Fruit fly (Drosophila melanogaster): ENCODE data around the gene Qsox4.

Gene Qsox4

dm6 chr3R:23713901-23714300, 11.3 kb downstream of the Qsox4 start (continued):
- 0 out of 2 replicates have a peak, but pooled peaks have one; percentile 24 for TF ChIP-seq ssp (GFP tag; IDR thresholded peaks at IDR 0.05)
- no peak for TF ChIP-seq CG30020 (tag; optimal IDR thresholded peaks at IDR 0.05)
- TF ChIP-seq zen (tag; optimal IDR thresholded peaks at IDR 0.05): peak; percentile 79
- TF ChIP-seq sd (tag; optimal IDR thresholded peaks at IDR 0.05): peak; percentile 14
- TF ChIP-seq ewg (GFP tag; optimal IDR thresholded peaks at IDR 0.05): peak; percentile 36
- TF ChIP-seq CG10462 (GFP tag; optimal IDR thresholded peaks at IDR 0.05): peak; percentile 50
- no peak for TF ChIP-seq BEAF-32 (GFP tag; optimal IDR thresholded peaks at IDR 0.05)
- TF ChIP-seq Nf-YA (GFP tag; IDR thresholded peaks at IDR 0.05): peak; percentile 36; the same call in 1 of the 2 replicates
- TF ChIP-seq inv (GFP tag; IDR thresholded peaks at IDR 0.05; ENCODE audit: partially characterized antibody): no peak
- TF ChIP-seq CG2202 (tag; optimal IDR thresholded peaks at IDR 0.05): peak; percentile 29
- peak; percentile 39 for TF ChIP-seq CG2120 (GFP tag; optimal IDR thresholded peaks at IDR 0.05)
- no peak for TF ChIP-seq ftz-f1 (GFP tag; optimal IDR thresholded peaks at IDR 0.05)
- TF ChIP-seq CG1602 (GFP tag; optimal IDR thresholded peaks at IDR 0.05): peak; percentile 64
- TF ChIP-seq Opbp (GFP tag; IDR thresholded peaks at IDR 0.05; ENCODE audit: partially characterized antibody): no peak
- TF ChIP-seq al (GFP tag; IDR thresholded peaks at IDR 0.05): no peak
- no peak for TF ChIP-seq sna (GFP tag; IDR thresholded peaks at IDR 0.05; ENCODE audit: partially characterized antibody)
- peak; percentile 84 for TF ChIP-seq row (GFP tag; IDR thresholded peaks at IDR 0.05)
- TF ChIP-seq CG1603 (tag; optimal IDR thresholded peaks at IDR 0.05): peak; percentile 82
- TF ChIP-seq CG8388 (GFP tag; optimal IDR thresholded peaks at IDR 0.05): peak; percentile 78
- no peak for TF ChIP-seq Dip2 (GFP tag; IDR thresholded peaks at IDR 0.05)
- TF ChIP-seq CG31365 (tag; optimal IDR thresholded peaks at IDR 0.05): no peak
- TF ChIP-seq CG10209 (GFP tag; optimal IDR thresholded peaks at IDR 0.05): peak; percentile 57
- TF ChIP-seq dm (GFP tag; optimal IDR thresholded peaks at IDR 0.05): no peak
- no peak for TF ChIP-seq CHES-1-like (GFP tag; optimal IDR thresholded peaks at IDR 0.05)
- TF ChIP-seq Hr3 (GFP tag; optimal IDR thresholded peaks at IDR 0.05): peak; percentile 66
- TF ChIP-seq CG3407 (GFP tag; optimal IDR thresholded peaks at IDR 0.05): peak; percentile 60
- TF ChIP-seq lov (optimal IDR thresholded peaks at IDR 0.05): no peak
- TF ChIP-seq lov (GFP tag; IDR thresholded peaks at IDR 0.05): peak; percentile 69; the same call in 1 of the 3 replicates
- peak; percentile 57; the same call in 2 of the 3 replicates for TF ChIP-seq zfh1 (GFP tag; IDR thresholded peaks at IDR 0.05)
- TF ChIP-seq ash1 (GFP tag; optimal IDR thresholded peaks at IDR 0.05): no peak
- no peak for TF ChIP-seq CG31224 (GFP tag; IDR thresholded peaks at IDR 0.05)
- no peak for TF ChIP-seq CG11247 (GFP tag; IDR thresholded peaks at IDR 0.05)

- TF ChIP-seq zf30C (GFP tag; optimal IDR thresholded peaks at IDR 0.05): no peak
- no peak for TF ChIP-seq MESR4 (GFP tag; optimal IDR thresholded peaks at IDR 0.05)
- TF ChIP-seq sug (tag; optimal IDR thresholded peaks at IDR 0.05): peak; percentile 45
- no peak for TF ChIP-seq CG11696 (GFP tag; IDR thresholded peaks at IDR 0.05)
- TF ChIP-seq CTCF (GFP tag; optimal IDR thresholded peaks at IDR 0.05): no peak
- TF ChIP-seq CG1024 (GFP tag; IDR thresholded peaks at IDR 0.05): no peak
- TF ChIP-seq Gug (GFP tag; IDR thresholded peaks at IDR 0.05): no peak
- no peak for TF ChIP-seq jing (GFP tag; optimal IDR thresholded peaks at IDR 0.05)
- no peak for TF ChIP-seq hth (optimal IDR thresholded peaks at IDR 0.05)
- TF ChIP-seq CG14667 (GFP tag; IDR thresholded peaks at IDR 0.05): no peak
- peak; percentile 46 for TF ChIP-seq mirr (GFP tag; optimal IDR thresholded peaks at IDR 0.05)
- no peak for TF ChIP-seq CG17361 (GFP tag; IDR thresholded peaks at IDR 0.05)
- TF ChIP-seq Antp (GFP tag; optimal IDR thresholded peaks at IDR 0.05): no peak
- TF ChIP-seq ash1 (GFP tag; optimal IDR thresholded peaks at IDR 0.05): no peak
- TF ChIP-seq danr (GFP tag; IDR thresholded peaks at IDR 0.05): no peak
- no peak for TF ChIP-seq otp (GFP tag; IDR thresholded peaks at IDR 0.05)
- no peak for TF ChIP-seq CoRest (tag; optimal IDR thresholded peaks at IDR 0.05)
- no peak for TF ChIP-seq CG2889 (GFP tag; IDR thresholded peaks at IDR 0.05)
- TF ChIP-seq Hr39 (optimal IDR thresholded peaks at IDR 0.05): no peak
- TF ChIP-seq lab (GFP tag; optimal IDR thresholded peaks at IDR 0.05): peak; percentile 28
- TF ChIP-seq CG9609 (GFP tag; optimal IDR thresholded peaks at IDR 0.05): no peak
- TF ChIP-seq pros (GFP tag; optimal IDR thresholded peaks at IDR 0.05): no peak
- no peak for TF ChIP-seq nerfin-1 (tag; optimal IDR thresholded peaks at IDR 0.05)
Observed at dm6 chr3R:23714852-23715251, 12.3 kb downstream of the Qsox4 start.

Data from whole organism, embryonic.